Fruit fly (Drosophila melanogaster) whole organism, embryonic: ENCODE data around the gene CG10232.

ENCODE experiments used
- Bdp1 ChIP-seq: fragments of 200-800 bp; sonication (Bioruptor generic); optimal IDR thresholded peaks from 3 replicates; lab custom pipeline; 2016; ENCODE audit warnings: missing biosample characterization, missing genetic modification characterization
- CG10366 ChIP-seq: fragments of 200-800 bp; sonication (Bioruptor generic); IDR thresholded peaks from 2 replicates; pipeline ENCODE4 v1.3.6; 2022; ENCODE audit warnings: missing biosample characterization, missing genetic modification characterization
- CG10565 ChIP-seq: fragments of 200-800 bp; sonication (Bioruptor generic); optimal IDR thresholded peaks from 3 replicates; lab custom pipeline; 2016; ENCODE audit warnings: missing biosample characterization, mild to moderate bottlenecking, missing genetic modification characterization
- CG10654 ChIP-seq: fragments of 200-800 bp; sonication (Bioruptor generic); optimal IDR thresholded peaks from 2 replicates; lab custom pipeline; 2016; ENCODE audit warnings: missing biosample characterization, missing genetic modification characterization
- CG11504 ChIP-seq: fragments of 200-800 bp; sonication (Bioruptor generic); optimal IDR thresholded peaks from 3 replicates; lab custom pipeline; 2019; ENCODE audit warnings: missing biosample characterization, mild to moderate bottlenecking, missing genetic modification characterization, moderate library complexity
- CG12155 ChIP-seq: fragments of 200-800 bp; sonication (Bioruptor generic); optimal IDR thresholded peaks from 3 replicates; lab custom pipeline; 2016; ENCODE audit warnings: missing biosample characterization, missing genetic modification characterization
- CG12942 ChIP-seq: fragments of 200-800 bp; sonication (Bioruptor generic); optimal IDR thresholded peaks from 3 replicates; lab custom pipeline; 2016; ENCODE audit warnings: missing biosample characterization, missing genetic modification characterization
- CG13287 ChIP-seq: fragments of 200-800 bp; sonication (Bioruptor generic); IDR thresholded peaks from 2 replicates; pipeline ENCODE4 v1.3.6; 2022; ENCODE audit warnings: missing biosample characterization, missing genetic modification characterization; ENCODE audit not compliant: partially characterized antibody
- CG13296 ChIP-seq: fragments of 200-800 bp; sonication (Bioruptor generic); optimal IDR thresholded peaks from 3 replicates; lab custom pipeline; 2018; ENCODE audit warnings: missing biosample characterization, mild to moderate bottlenecking, missing genetic modification characterization
- CG13424 ChIP-seq: fragments of 200-800 bp; sonication (Bioruptor generic); optimal IDR thresholded peaks from 2 replicates; lab custom pipeline; 2019; ENCODE audit warnings: missing biosample characterization, mild to moderate bottlenecking, missing genetic modification characterization, moderate library complexity
- CG14710 ChIP-seq: fragments of 200-800 bp; sonication (Bioruptor generic); optimal IDR thresholded peaks from 3 replicates; lab custom pipeline; 2019; ENCODE audit warnings: missing biosample characterization, mild to moderate bottlenecking, missing genetic modification characterization, moderate library complexity
- CG15696 ChIP-seq: fragments of 200-800 bp; sonication (Bioruptor generic); optimal IDR thresholded peaks from 2 replicates; lab custom pipeline; 2019; ENCODE audit warnings: missing biosample characterization, mild to moderate bottlenecking, missing genetic modification characterization, moderate library complexity
- CG16779 ChIP-seq: fragments of 200-800 bp; sonication (Bioruptor generic); IDR thresholded peaks from 2 replicates; pipeline ENCODE4 v1.3.6; 2022; ENCODE audit warnings: missing biosample characterization, missing genetic modification characterization
- CG17612 ChIP-seq: fragments of 200-800 bp; sonication (Bioruptor generic); IDR thresholded peaks from 2 replicates; pipeline ENCODE4 v1.3.6; 2022; ENCODE audit warnings: missing biosample characterization, missing genetic modification characterization
- CG18619 ChIP-seq: fragments of 200-800 bp; sonication (Bioruptor generic); optimal IDR thresholded peaks from 3 replicates; lab custom pipeline; 2017; ENCODE audit warnings: missing biosample characterization, mild to moderate bottlenecking, missing genetic modification characterization
- CG2202 ChIP-seq: fragments of 200-800 bp; sonication (Bioruptor generic); optimal IDR thresholded peaks from 2 replicates; lab custom pipeline; 2018; ENCODE audit warnings: missing biosample characterization, mild to moderate bottlenecking, missing genetic modification characterization
- CG2875 ChIP-seq: fragments of 200-800 bp; sonication (Bioruptor generic); optimal IDR thresholded peaks from 2 replicates; lab custom pipeline; 2017; ENCODE audit warnings: missing biosample characterization, mild to moderate bottlenecking, missing genetic modification characterization, missing genetic modification reagents
- CG30431 ChIP-seq: fragments of 200-800 bp; sonication (Bioruptor generic); optimal IDR thresholded peaks from 2 replicates; lab custom pipeline; 2017; ENCODE audit warnings: missing biosample characterization, missing genetic modification characterization
- CG3847 ChIP-seq: fragments of 200-800 bp; sonication (Bioruptor generic); IDR thresholded peaks from 2 replicates; pipeline ENCODE4 v1.3.6; 2022; ENCODE audit warnings: missing biosample characterization, missing genetic modification characterization
- CG6689 ChIP-seq: fragments of 200-800 bp; sonication (Bioruptor generic); IDR thresholded peaks from 2 replicates; pipeline ENCODE4 v1.3.6; 2022; ENCODE audit warnings: missing biosample characterization, missing genetic modification characterization
- CG7372 ChIP-seq: fragments of 200-800 bp; sonication (Bioruptor generic); IDR thresholded peaks from 2 replicates; pipeline ENCODE4 v1.3.6; 2022; ENCODE audit warnings: missing biosample characterization, missing genetic modification characterization
- CG9932 ChIP-seq: fragments of 200-800 bp; sonication (Bioruptor generic); IDR thresholded peaks from 2 replicates; pipeline ENCODE4 v1.3.6; 2022; ENCODE audit warnings: missing biosample characterization, missing genetic modification characterization
- Chrac-16 ChIP-seq: fragments of 200-800 bp; sonication (Bioruptor generic); optimal IDR thresholded peaks from 3 replicates; lab custom pipeline; 2016; ENCODE audit warnings: missing biosample characterization, missing genetic modification characterization
- Dad ChIP-seq: fragments of 200-800 bp; sonication (Bioruptor generic); optimal IDR thresholded peaks from 3 replicates; lab custom pipeline; 2016; ENCODE audit warnings: missing biosample characterization, missing genetic modification characterization
- Deaf1 ChIP-seq: fragments of 200-800 bp; optimal IDR thresholded peaks from 3 replicates; lab custom pipeline; 2019; ENCODE audit warnings: missing biosample characterization, mild to moderate bottlenecking, missing genetic modification characterization, moderate library complexity
- Dek ChIP-seq: fragments of 200-800 bp; sonication (Bioruptor generic); optimal IDR thresholded peaks from 3 replicates; lab custom pipeline; 2019; ENCODE audit warnings: missing biosample characterization, mild to moderate bottlenecking, missing genetic modification characterization, moderate library complexity
- Dp ChIP-seq: fragments of 200-800 bp; sonication (Bioruptor generic); optimal IDR thresholded peaks from 2 replicates; lab custom pipeline; 2018; ENCODE audit warnings: missing biosample characterization, mild to moderate bottlenecking, missing genetic modification characterization, moderate library complexity
- Gsc ChIP-seq: fragments of 200-800 bp; sonication (Bioruptor generic); IDR thresholded peaks from 2 replicates; pipeline ENCODE4 v1.3.6; 2022; ENCODE audit warnings: missing biosample characterization, missing genetic modification characterization
- MTF-1 ChIP-seq: fragments of 200-800 bp; sonication (Bioruptor generic); optimal IDR thresholded peaks from 2 replicates; lab custom pipeline; 2018; ENCODE audit warnings: missing biosample characterization, mild to moderate bottlenecking, missing genetic modification characterization, borderline replicate concordance
- NC2α ChIP-seq: fragments of 200-800 bp; sonication (Bioruptor generic); optimal IDR thresholded peaks from 2 replicates; lab custom pipeline; 2016; ENCODE audit warnings: missing biosample characterization, missing genetic modification characterization
- NfI ChIP-seq: fragments of 200-800 bp; sonication (Bioruptor generic); optimal IDR thresholded peaks from 3 replicates; lab custom pipeline; 2018; ENCODE audit warnings: missing biosample characterization, mild to moderate bottlenecking, missing genetic modification characterization, moderate library complexity
- Stat92E ChIP-seq, 3 experiments: fragments of >200 bp in 2 of 3; fragments of 200-800 bp in 1 of 3; sonication (Bioruptor generic) in 1 of 3; optimal IDR thresholded peaks; 2 replicates each; lab custom pipeline; 2017 to 2019; ENCODE audit warnings: missing biosample characterization in 3 of 3, missing genetic modification characterization in 3 of 3, mild to moderate bottlenecking in 1 of 3, moderate library complexity in 1 of 3
- Xbp1 ChIP-seq: fragments of 200-800 bp; sonication (Bioruptor generic); optimal IDR thresholded peaks from 3 replicates; lab custom pipeline; 2016; ENCODE audit warnings: missing biosample characterization, mild to moderate bottlenecking, missing genetic modification characterization
- YL-1 ChIP-seq: fragments of 200-800 bp; sonication (Bioruptor generic); optimal IDR thresholded peaks from 3 replicates; lab custom pipeline; 2017; ENCODE audit warnings: missing biosample characterization, mild to moderate bottlenecking, missing genetic modification characterization
- ac ChIP-seq: fragments of 200-800 bp; sonication (Bioruptor generic); optimal IDR thresholded peaks from 3 replicates; lab custom pipeline; 2017; ENCODE audit warnings: missing biosample characterization, mild to moderate bottlenecking, missing genetic modification characterization
- cad ChIP-seq: fragments of >200 bp; optimal IDR thresholded peaks from 2 replicates; lab custom pipeline; 2017; ENCODE audit warnings: missing biosample characterization, missing genetic modification characterization
- corto ChIP-seq: fragments of 200-800 bp; sonication (Bioruptor generic); optimal IDR thresholded peaks from 2 replicates; lab custom pipeline; 2016; ENCODE audit warnings: missing biosample characterization, mild to moderate bottlenecking, missing genetic modification characterization, moderate library complexity
- dysf ChIP-seq: fragments of 200-800 bp; sonication (Bioruptor generic); IDR thresholded peaks from 3 replicates; pipeline ENCODE4 v1.3.6; 2022; ENCODE audit warnings: missing biosample characterization, missing genetic modification characterization
- gt ChIP-seq: fragments of 200-800 bp; sonication (Bioruptor generic); IDR thresholded peaks from 2 replicates; pipeline ENCODE4 v1.3.6; 2022; ENCODE audit warnings: missing biosample characterization, missing genetic modification characterization
- hbn ChIP-seq: fragments of 200-800 bp; sonication (Bioruptor generic); IDR thresholded peaks from 2 replicates; pipeline ENCODE4 v1.3.6; 2022; ENCODE audit warnings: missing biosample characterization, missing genetic modification characterization; ENCODE audit not compliant: partially characterized antibody
- her ChIP-seq: fragments of 200-800 bp; sonication (Bioruptor generic); optimal IDR thresholded peaks from 2 replicates; lab custom pipeline; 2016; ENCODE audit warnings: missing biosample characterization, missing genetic modification characterization
- jing ChIP-seq: fragments of 200-800 bp; sonication (Bioruptor generic); optimal IDR thresholded peaks from 2 replicates; lab custom pipeline; 2018; ENCODE audit warnings: missing biosample characterization, mild to moderate bottlenecking, missing genetic modification characterization
- ken ChIP-seq: fragments of 200-800 bp; sonication (Bioruptor generic); IDR thresholded peaks from 3 replicates; pipeline ENCODE4 v1.3.6; 2022; ENCODE audit warnings: missing biosample characterization, missing genetic modification characterization
- nmo ChIP-seq: fragments of 200-800 bp; sonication (Bioruptor generic); optimal IDR thresholded peaks from 2 replicates; lab custom pipeline; 2018; ENCODE audit warnings: missing biosample characterization, mild to moderate bottlenecking, missing genetic modification characterization, moderate library complexity
- sd ChIP-seq: fragments of 200-800 bp; sonication (Bioruptor generic); optimal IDR thresholded peaks from 3 replicates; lab custom pipeline; 2018; ENCODE audit warnings: missing biosample characterization, mild to moderate bottlenecking, missing genetic modification characterization, moderate library complexity
- shn ChIP-seq: fragments of 200-800 bp; sonication (Bioruptor generic); optimal IDR thresholded peaks from 3 replicates; lab custom pipeline; 2016; ENCODE audit warnings: missing biosample characterization, missing genetic modification characterization
- slbo ChIP-seq: fragments of 200-800 bp; sonication (Bioruptor generic); IDR thresholded peaks from 2 replicates; pipeline ENCODE4 v1.3.6; 2022; ENCODE audit warnings: missing biosample characterization, missing genetic modification characterization
- sob ChIP-seq: fragments of 200-800 bp; sonication (Bioruptor generic); IDR thresholded peaks from 2 replicates; pipeline ENCODE4 v1.3.6; 2022; ENCODE audit warnings: missing biosample characterization, missing genetic modification characterization
- tio ChIP-seq: fragments of 200-800 bp; sonication (Bioruptor generic); optimal IDR thresholded peaks from 2 replicates; lab custom pipeline; 2017; ENCODE audit warnings: missing biosample characterization, missing genetic modification characterization, inconsistent platforms
- unpg ChIP-seq: fragments of 200-800 bp; sonication (Bioruptor generic); optimal IDR thresholded peaks from 3 replicates; lab custom pipeline; 2018; ENCODE audit warnings: missing biosample characterization, mild to moderate bottlenecking, missing genetic modification characterization, moderate library complexity
- zfh1 ChIP-seq: fragments of 200-800 bp; sonication (Bioruptor generic); IDR thresholded peaks from 3 replicates; pipeline ENCODE4 v1.3.6; 2022; ENCODE audit warnings: missing biosample characterization, missing genetic modification characterization

CG10232 gene

dm6 chr3R:23679911-23680336 is 41.5 kb downstream of the CG10232 start, which contains the start of gene eIF3d1 (continued):
- no peak for TF ChIP-seq NC2α (GFP tag; lab: Kevin White, UChicago)
- no peak for TF ChIP-seq Gsc (GFP tag; lab: Robert Waterston, UW)
- no peak for TF ChIP-seq shn (GFP tag; lab: Kevin White, UChicago)
- no peak for TF ChIP-seq gt (GFP tag; lab: Robert Waterston, UW)
- TF ChIP-seq CG3847 (GFP tag; lab: Robert Waterston, UW): peak; percentile 88
- TF ChIP-seq sd (tag; lab: Kevin White, UChicago): peak; percentile 90
- TF ChIP-seq cad (GFP tag; lab: Kevin White, UChicago): no peak
- TF ChIP-seq dysf (GFP tag; lab: Robert Waterston, UW): no peak
- TF ChIP-seq CG11504 (tag; lab: Kevin White, UChicago): no peak
- no peak for TF ChIP-seq CG10565 (GFP tag; lab: Kevin White, UChicago)
- TF ChIP-seq CG9932 (GFP tag; lab: Robert Waterston, UW): peak; percentile 22; the same call in 1 of the 2 replicates
- no peak for TF ChIP-seq CG16779
- peak; percentile 90 for TF ChIP-seq YL-1 (GFP tag; lab: Kevin White, UChicago)
- TF ChIP-seq Dek (tag; lab: Kevin White, UChicago): no peak
- peak; percentile 37; the same call in 1 of the 2 replicates for TF ChIP-seq CG13287 (GFP tag; lab: Robert Waterston, UW)
- TF ChIP-seq CG2875: no peak
- no peak for TF ChIP-seq Dad (GFP tag; lab: Kevin White, UChicago)
- TF ChIP-seq her: no peak
- TF ChIP-seq Bdp1 (GFP tag; lab: Kevin White, UChicago): peak; percentile 41
- TF ChIP-seq CG13296 (GFP tag; lab: Kevin White, UChicago): no peak
- 0 out of 3 replicates have a peak, but pooled peaks have one; percentile 52 for TF ChIP-seq zfh1 (GFP tag; lab: Robert Waterston, UW)
- no peak for TF ChIP-seq NfI
- TF ChIP-seq CG12155 (GFP tag; lab: Kevin White, UChicago): peak; percentile 44
- no peak for TF ChIP-seq MTF-1 (GFP tag; lab: Kevin White, UChicago)
- TF ChIP-seq sob (GFP tag; lab: Robert Waterston, UW): no peak
- TF ChIP-seq jing: no peak
- TF ChIP-seq hbn (GFP tag; lab: Robert Waterston, UW): no peak
- TF ChIP-seq slbo (GFP tag; lab: Robert Waterston, UW): no peak; the same call in 1 of the 2 replicates
- TF ChIP-seq Stat92E (GFP tag; optimal IDR thresholded peaks at IDR 0.05; lab: Kevin White, UChicago): no peak
- TF ChIP-seq CG15696 (tag; lab: Kevin White, UChicago): no peak
- TF ChIP-seq Chrac-16: peak; percentile 20
- peak; percentile 3 for TF ChIP-seq CG10654 (GFP tag; lab: Kevin White, UChicago)
- no peak for TF ChIP-seq CG18619 (GFP tag; lab: Kevin White, UChicago)
- no peak for TF ChIP-seq ac
- peak; percentile 55 for TF ChIP-seq Xbp1 (GFP tag; lab: Kevin White, UChicago)
- TF ChIP-seq tio (GFP tag; lab: Kevin White, UChicago): no peak
- TF ChIP-seq CG6689 (GFP tag; lab: Robert Waterston, UW): no peak
- TF ChIP-seq ken (GFP tag; lab: Robert Waterston, UW): peak; percentile 44; the same call in 1 of the 3 replicates
- TF ChIP-seq Deaf1 (tag; lab: Kevin White, UChicago): no peak
- TF ChIP-seq CG14710: peak; percentile 69
- TF ChIP-seq corto (GFP tag; lab: Kevin White, UChicago): no peak
- peak; percentile 46 for TF ChIP-seq nmo (GFP tag; lab: Kevin White, UChicago)
- no peak for TF ChIP-seq CG10366 (GFP tag; lab: Robert Waterston, UW)
- TF ChIP-seq CG30431: no peak
- TF ChIP-seq Dp (GFP tag; lab: Kevin White, UChicago): peak; percentile 98
- no peak for TF ChIP-seq CG13424 (tag; lab: Kevin White, UChicago)
- TF ChIP-seq CG2202 (tag; lab: Kevin White, UChicago): no peak
- TF ChIP-seq CG12942 (GFP tag; lab: Kevin White, UChicago): peak; percentile 3
- no peak for TF ChIP-seq CG7372 (GFP tag; lab: Robert Waterston, UW)
- no peak for TF ChIP-seq CG17612 (GFP tag; lab: Robert Waterston, UW)
- TF ChIP-seq unpg (GFP tag; lab: Kevin White, UChicago): no peak
